Worm (Caenorhabditis elegans) whole organism, young adult: ENCODE data around the gene F13E9.16.

Source experiments
- B0019.2 ChIP-seq: fragments of 200-800 bp; sonication (Bioruptor generic); conservative IDR thresholded peaks from 2 replicates; pipeline ENCODE4 v1.3.6; 2022; ENCODE audit warnings: missing genetic modification reagents, missing genetic modification characterization, missing compliant biosample characterization
- B0035.1 ChIP-seq: sonication (generic microtip); optimal IDR thresholded peaks from 2 replicates; lab custom pipeline; 2016; ENCODE audit warnings: missing genetic modification characterization, mild to moderate bottlenecking, missing compliant biosample characterization, missing genotype, missing genetic modification reagents
- B0261.1 ChIP-seq: sonication (generic microtip); optimal IDR thresholded peaks from 2 replicates; lab custom pipeline; 2016; ENCODE audit warnings: mild to moderate bottlenecking, missing genetic modification characterization, moderate library complexity, missing compliant biosample characterization
- B0336.3 ChIP-seq: fragments of 200-800 bp; sonication (Bioruptor generic); IDR thresholded peaks from 2 replicates; pipeline ENCODE4 v1.3.6; 2022; ENCODE audit warnings: missing genetic modification characterization, missing compliant biosample characterization
- D2030.7 ChIP-seq: fragments of 200-800 bp; sonication (Bioruptor generic); IDR thresholded peaks from 2 replicates; pipeline ENCODE4 v1.3.6; 2022; ENCODE audit warnings: missing genetic modification reagents, missing genetic modification characterization, missing compliant biosample characterization
- F49E8.2 ChIP-seq: sonication (generic microtip); optimal IDR thresholded peaks from 3 replicates; lab custom pipeline; 2017; ENCODE audit warnings: missing genetic modification characterization, mild to moderate bottlenecking, missing compliant biosample characterization, antibody characterized with exemption, moderate library complexity; ENCODE audit not compliant: insufficient read depth
- F52B5.7 ChIP-seq: sonication (generic microtip); optimal IDR thresholded peaks from 2 replicates; lab custom pipeline; 2016; ENCODE audit warnings: mild to moderate bottlenecking, missing genetic modification characterization, missing compliant biosample characterization
- F57A8.1 ChIP-seq: fragments of 200-800 bp; sonication (Bioruptor generic); optimal IDR thresholded peaks from 2 replicates; lab custom pipeline; 2018; ENCODE audit warnings: mild to moderate bottlenecking, missing genetic modification characterization, moderate library complexity, missing compliant biosample characterization
- K11D2.4 ChIP-seq: fragments of 200-800 bp; sonication (Bioruptor generic); IDR thresholded peaks from 2 replicates; pipeline ENCODE4 v1.3.6; 2022; ENCODE audit warnings: missing genetic modification reagents, missing genetic modification characterization, missing compliant biosample characterization
- T07F8.4 ChIP-seq: sonication (generic microtip); optimal IDR thresholded peaks from 2 replicates; lab custom pipeline; 2016; ENCODE audit warnings: mild to moderate bottlenecking, missing genetic modification characterization, moderate library complexity, missing compliant biosample characterization
- T26A5.8 ChIP-seq: sonication (generic microtip); optimal IDR thresholded peaks from 2 replicates; lab custom pipeline; 2016; ENCODE audit warnings: missing genetic modification characterization, missing compliant biosample characterization
- Y56A3A.18 ChIP-seq: fragments of 200-800 bp; sonication (Bioruptor generic); IDR thresholded peaks from 2 replicates; pipeline ENCODE4 v1.3.6; 2022; ENCODE audit warnings: missing genetic modification reagents, missing genetic modification characterization, missing compliant biosample characterization
- Y67H2A.10 ChIP-seq: fragments of 200-800 bp; sonication (Bioruptor generic); conservative IDR thresholded peaks from 2 replicates; pipeline ENCODE4 v1.3.6; 2022; ENCODE audit warnings: missing genetic modification reagents, missing genetic modification characterization, missing compliant biosample characterization
- Y79H2A.3 ChIP-seq: fragments of 200-800 bp; sonication (Bioruptor generic); conservative IDR thresholded peaks from 2 replicates; pipeline ENCODE4 v1.3.6; 2022; ENCODE audit warnings: missing genetic modification reagents, missing genetic modification characterization, missing compliant biosample characterization
- Y95B8A.8 ChIP-seq: fragments of 200-800 bp; sonication (Bioruptor generic); IDR thresholded peaks from 2 replicates; pipeline ENCODE4 v1.3.6; 2022; ENCODE audit warnings: missing genetic modification reagents, missing genetic modification characterization, missing compliant biosample characterization
- ZK185.1 ChIP-seq: sonication (generic microtip); optimal IDR thresholded peaks from 2 replicates; lab custom pipeline; 2016; ENCODE audit warnings: mild to moderate bottlenecking, missing genetic modification characterization, missing compliant biosample characterization; ENCODE audit not compliant: poor library complexity, severe bottlenecking
- aptf-2 ChIP-seq: fragments of 200-800 bp; sonication (Bioruptor generic); conservative IDR thresholded peaks from 2 replicates; pipeline ENCODE4 v1.3.6; 2022; ENCODE audit warnings: missing genetic modification reagents, missing genetic modification characterization, missing compliant biosample characterization
- atf-7 ChIP-seq: sonication (generic microtip); optimal IDR thresholded peaks from 2 replicates; lab custom pipeline; 2017; ENCODE audit warnings: mild to moderate bottlenecking, missing genetic modification characterization, missing compliant biosample characterization
- athp-1 ChIP-seq: sonication (generic microtip); optimal IDR thresholded peaks from 2 replicates; lab custom pipeline; 2017; ENCODE audit warnings: mild to moderate bottlenecking, missing genetic modification characterization, missing compliant biosample characterization
- ccch-3 ChIP-seq: fragments of 200-800 bp; sonication (Bioruptor generic); optimal IDR thresholded peaks from 2 replicates; lab custom pipeline; 2018; ENCODE audit warnings: mild to moderate bottlenecking, missing genetic modification characterization, missing compliant biosample characterization
- ceh-100 ChIP-seq: fragments of 200-800 bp; sonication (Bioruptor generic); IDR thresholded peaks from 2 replicates; pipeline ENCODE4 v1.3.6; 2022; ENCODE audit warnings: missing genetic modification reagents, missing genetic modification characterization, missing compliant biosample characterization
- ceh-27 ChIP-seq: fragments of 200-800 bp; sonication (Bioruptor generic); optimal IDR thresholded peaks from 2 replicates; lab custom pipeline; 2018; ENCODE audit warnings: mild to moderate bottlenecking, missing genetic modification characterization, moderate library complexity, missing compliant biosample characterization
- ceh-40 ChIP-seq: fragments of 200-800 bp; sonication (Bioruptor generic); IDR thresholded peaks from 2 replicates; pipeline ENCODE4 v1.3.6; 2022; ENCODE audit warnings: missing genetic modification characterization, missing compliant biosample characterization
- ceh-91 ChIP-seq: fragments of 200-800 bp; sonication (Bioruptor generic); IDR thresholded peaks from 2 replicates; pipeline ENCODE4 v1.3.6; 2022; ENCODE audit warnings: missing genetic modification reagents, missing genetic modification characterization, missing compliant biosample characterization
- ekl-4 ChIP-seq: fragments of 200-800 bp; sonication (Bioruptor generic); IDR thresholded peaks from 2 replicates; pipeline ENCODE4 v1.3.6; 2022; ENCODE audit warnings: missing genetic modification reagents, missing genetic modification characterization, missing compliant biosample characterization
- hlh-26 ChIP-seq: fragments of 200-800 bp; sonication (Bioruptor generic); conservative IDR thresholded peaks from 2 replicates; pipeline ENCODE4 v1.3.6; 2022; ENCODE audit warnings: missing genetic modification reagents, missing genetic modification characterization, missing compliant biosample characterization
- lin-40 ChIP-seq: sonication (generic microtip); optimal IDR thresholded peaks from 2 replicates; lab custom pipeline; 2016; ENCODE audit warnings: missing genetic modification characterization, mild to moderate bottlenecking, missing compliant biosample characterization, missing genotype, missing genetic modification reagents
- lin-54 ChIP-seq: fragments of 200-800 bp; sonication (Bioruptor generic); optimal IDR thresholded peaks from 2 replicates; lab custom pipeline; 2018; ENCODE audit warnings: mild to moderate bottlenecking, missing genetic modification characterization, missing compliant biosample characterization
- lir-1 ChIP-seq: fragments of 200-800 bp; sonication (Bioruptor generic); conservative IDR thresholded peaks from 2 replicates; pipeline ENCODE4 v1.3.6; 2022; ENCODE audit warnings: missing genetic modification reagents, missing genetic modification characterization, missing compliant biosample characterization
- madf-3 ChIP-seq: fragments of 200-800 bp; sonication (Bioruptor generic); IDR thresholded peaks from 2 replicates; pipeline ENCODE4 v1.3.6; 2022; ENCODE audit warnings: missing genetic modification reagents, missing genetic modification characterization, missing compliant biosample characterization
- nfyb-1 ChIP-seq: fragments of 200-800 bp; sonication (Bioruptor generic); IDR thresholded peaks from 2 replicates; pipeline ENCODE4 v1.3.6; 2022; ENCODE audit warnings: missing genetic modification reagents, missing genetic modification characterization, missing compliant biosample characterization
- nhr-120 ChIP-seq: fragments of 200-800 bp; sonication (Bioruptor generic); IDR thresholded peaks from 2 replicates; pipeline ENCODE4 v1.3.6; 2022; ENCODE audit warnings: missing genetic modification characterization, missing compliant biosample characterization
- nhr-80 ChIP-seq: sonication (generic microtip); optimal IDR thresholded peaks from 2 replicates; lab custom pipeline; 2016; ENCODE audit warnings: missing genetic modification characterization, missing compliant biosample characterization
- nhr-90 ChIP-seq: sonication (generic microtip); optimal IDR thresholded peaks from 2 replicates; lab custom pipeline; 2016; ENCODE audit warnings: missing genotype, mild to moderate bottlenecking, missing genetic modification characterization, missing compliant biosample characterization
- rec-8 ChIP-seq, 2 experiments: sonication (generic microtip); optimal IDR thresholded peaks; 2 replicates each; lab custom pipeline; 2016; ENCODE audit warnings: mild to moderate bottlenecking in 2 of 2, missing genetic modification characterization in 2 of 2, missing genetic modification reagents in 2 of 2, missing genotype in 2 of 2, missing biosample characterization in 1 of 2, missing compliant biosample characterization in 1 of 2, moderate library complexity in 1 of 2
- repo-1 ChIP-seq: sonication (generic microtip); optimal IDR thresholded peaks from 2 replicates; lab custom pipeline; 2017; ENCODE audit warnings: mild to moderate bottlenecking, missing genetic modification characterization, missing compliant biosample characterization
- sea-2 ChIP-seq: fragments of 200-800 bp; sonication (Bioruptor generic); IDR thresholded peaks from 2 replicates; pipeline ENCODE4 v1.3.6; 2022; ENCODE audit warnings: missing genetic modification characterization, missing compliant biosample characterization
- snpc-4 ChIP-seq, 5 experiments: fragments of 150-350 bp in 1 of 5; sonication (generic microtip) in 4 of 5; optimal IDR thresholded peaks; 2 replicates each; lab custom pipeline; 2014 to 2018; ENCODE audit warnings: missing genetic modification characterization in 5 of 5, missing biosample characterization in 3 of 5, antibody characterized with exemption in 2 of 5, mild to moderate bottlenecking in 2 of 5, missing compliant biosample characterization in 2 of 5, missing genotype in 2 of 5, moderate library complexity in 2 of 5, missing genetic modification reagents in 1 of 5
- tbx-9 ChIP-seq: sonication (generic microtip); optimal IDR thresholded peaks from 2 replicates; lab custom pipeline; 2016; ENCODE audit warnings: borderline replicate concordance, missing genetic modification characterization, inconsistent platforms, missing compliant biosample characterization
- tlf-1 ChIP-seq: fragments of 200-800 bp; sonication (Bioruptor generic); optimal IDR thresholded peaks from 2 replicates; lab custom pipeline; 2018; ENCODE audit warnings: mild to moderate bottlenecking, missing genetic modification characterization, missing compliant biosample characterization
- unc-130 ChIP-seq: sonication (generic microtip); optimal IDR thresholded peaks from 2 replicates; lab custom pipeline; 2016; ENCODE audit warnings: missing genetic modification reagents, missing genetic modification characterization, missing compliant biosample characterization
- unc-62 ChIP-seq: fragments of 150-350 bp; optimal IDR thresholded peaks from 2 replicates; lab custom pipeline; 2014; ENCODE audit warnings: missing biosample characterization, missing genetic modification reagents, missing genetic modification characterization
- zim-3 ChIP-seq: sonication (generic microtip); optimal IDR thresholded peaks from 2 replicates; lab custom pipeline; 2017; ENCODE audit warnings: mild to moderate bottlenecking, missing genetic modification characterization, moderate library complexity, missing compliant biosample characterization
- ztf-22 ChIP-seq: fragments of 200-800 bp; sonication (Bioruptor generic); optimal IDR thresholded peaks from 2 replicates; lab custom pipeline; 2018; ENCODE audit warnings: mild to moderate bottlenecking, missing genetic modification characterization, moderate library complexity, missing compliant biosample characterization
- ztf-25 ChIP-seq: fragments of 200-800 bp; sonication (Bioruptor generic); IDR thresholded peaks from 2 replicates; pipeline ENCODE4 v1.3.6; 2022; ENCODE audit warnings: missing genetic modification reagents, missing genetic modification characterization, missing compliant biosample characterization
- ztf-28 ChIP-seq: fragments of 200-800 bp; sonication (Bioruptor generic); IDR thresholded peaks from 2 replicates; pipeline ENCODE4 v1.3.6; 2022; ENCODE audit warnings: missing genetic modification reagents, missing genetic modification characterization, missing compliant biosample characterization
- ztf-6 ChIP-seq: fragments of 200-800 bp; sonication (Bioruptor generic); IDR thresholded peaks from 2 replicates; pipeline ENCODE4 v1.3.6; 2022; ENCODE audit warnings: missing genetic modification reagents, missing genetic modification characterization, missing compliant biosample characterization

Gene F13E9.16

DNA sequence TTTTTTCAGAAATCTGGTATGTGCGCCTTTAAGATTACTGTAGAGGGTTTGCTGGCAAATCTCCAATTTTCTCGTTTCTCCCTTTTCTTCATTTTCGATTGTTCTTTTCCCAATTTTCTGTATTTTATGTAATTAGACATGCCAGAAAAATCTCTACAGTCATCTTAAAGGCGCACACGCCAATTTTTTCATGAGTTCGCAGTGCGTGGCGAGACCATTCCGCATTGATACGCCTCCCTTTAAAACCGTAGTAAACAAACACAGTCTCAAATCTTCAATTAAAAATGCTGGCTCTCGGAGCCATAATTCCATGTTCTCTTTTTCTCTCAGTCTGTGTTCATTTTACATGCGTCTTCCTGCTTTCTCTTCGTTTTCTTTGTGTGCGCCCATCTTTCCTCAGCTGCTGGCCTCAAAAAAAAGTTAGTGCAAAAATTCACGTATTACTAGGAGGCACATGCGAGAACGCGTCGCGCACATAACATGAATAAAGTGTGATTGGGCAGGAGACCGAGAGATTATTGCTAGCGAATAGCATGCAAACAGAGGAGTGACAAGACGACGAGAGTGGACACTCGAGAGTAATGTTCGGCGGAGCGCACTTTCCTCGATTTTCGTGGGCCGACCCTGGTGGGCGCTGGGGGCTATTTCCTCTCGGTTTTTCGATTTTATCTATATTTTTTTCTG is 31.8 kb upstream of the F13E9.16 start (continued):
- TF ChIP-seq ceh-40 (GFP tag; lab: Robert Waterston, UW): no peak
- peak; percentile 46 for TF ChIP-seq lin-54 (GFP tag; lab: Kevin White, UChicago)
- no peak for TF ChIP-seq F57A8.1 (GFP tag; lab: Kevin White, UChicago)
- peak; percentile 14; the same call in 1 of the 2 replicates for TF ChIP-seq D2030.7 (GFP tag; lab: Robert Waterston, UW)
- TF ChIP-seq nhr-90 (tag; lab: Kevin White, UChicago): peak; percentile 16
- peak; percentile 83 for TF ChIP-seq nhr-80 (tag; lab: Kevin White, UChicago)
- no peak for TF ChIP-seq nhr-120
- no peak for TF ChIP-seq Y95B8A.8 (GFP tag; lab: Robert Waterston, UW)
- no peak for TF ChIP-seq aptf-2 (GFP tag; lab: Robert Waterston, UW)
- TF ChIP-seq Y79H2A.3 (GFP tag; lab: Robert Waterston, UW): no peak
- TF ChIP-seq B0035.1 (tag; lab: Kevin White, UChicago): no peak
- TF ChIP-seq ceh-27 (GFP tag; lab: Kevin White, UChicago): peak; percentile 87
- no peak for TF ChIP-seq ztf-25 (GFP tag; lab: Robert Waterston, UW)
- TF ChIP-seq ekl-4 (GFP tag; lab: Robert Waterston, UW): peak; percentile 43
- TF ChIP-seq Y67H2A.10 (GFP tag; lab: Robert Waterston, UW): no peak
- 0 out of 2 replicates have a peak, but pooled peaks have one; percentile 33 for TF ChIP-seq K11D2.4
- no peak for TF ChIP-seq sea-2 (GFP tag; lab: Robert Waterston, UW)
- TF ChIP-seq T07F8.4: no peak
- TF ChIP-seq unc-62 (GFP tag; lab: Kevin White, UChicago): no peak
- TF ChIP-seq F52B5.7 (tag; lab: Kevin White, UChicago): no peak
- TF ChIP-seq zim-3 (tag; lab: Kevin White, UChicago): no peak
- TF ChIP-seq hlh-26: no peak
- TF ChIP-seq nfyb-1 (GFP tag; lab: Robert Waterston, UW): peak; percentile 62; the same call in 1 of the 2 replicates
- TF ChIP-seq ceh-91 (GFP tag; lab: Robert Waterston, UW): peak; percentile 68
- TF ChIP-seq unc-130 (GFP tag; lab: Kevin White, UChicago): no peak
- TF ChIP-seq lin-40 (tag; lab: Kevin White, UChicago): peak; percentile 75
- no peak for TF ChIP-seq madf-3 (GFP tag; lab: Robert Waterston, UW)
- TF ChIP-seq tlf-1 (GFP tag; lab: Kevin White, UChicago): no peak
- TF ChIP-seq B0019.2 (GFP tag; lab: Robert Waterston, UW): no peak
- no peak for TF ChIP-seq athp-1 (tag; lab: Kevin White, UChicago)
- TF ChIP-seq B0336.3 (GFP tag; lab: Robert Waterston, UW): peak; percentile 74
- no peak for TF ChIP-seq tbx-9 (tag; lab: Kevin White, UChicago)
- no peak for TF ChIP-seq atf-7 (tag; lab: Kevin White, UChicago)
- no peak for TF ChIP-seq Y56A3A.18
- no peak for TF ChIP-seq F49E8.2 (tag; lab: Kevin White, UChicago)
- TF ChIP-seq lir-1 (GFP tag; lab: Robert Waterston, UW): peak; percentile 74; the same call in 1 of the 2 replicates
- TF ChIP-seq T26A5.8 (tag; lab: Kevin White, UChicago): no peak
- no peak for TF ChIP-seq rec-8 (tag; optimal IDR thresholded peaks at IDR 0.05; lab: Kevin White, UChicago)
- TF ChIP-seq ztf-22 (GFP tag; lab: Kevin White, UChicago): no peak
- no peak for TF ChIP-seq ZK185.1 (tag; lab: Kevin White, UChicago)
- no peak for TF ChIP-seq B0261.1 (tag; lab: Kevin White, UChicago)
- TF ChIP-seq ceh-100 (GFP tag; lab: Robert Waterston, UW): no peak
- no peak for TF ChIP-seq snpc-4 (GFP tag; optimal IDR thresholded peaks at IDR 0.05; lab: Kevin White, UChicago)
- TF ChIP-seq snpc-4 (tag; optimal IDR thresholded peaks at IDR 0.05; lab: Kevin White, UChicago): peak in 3 of 4 experiments; percentile 29 to 65 (median 39)
- no peak for TF ChIP-seq ztf-6 (GFP tag; lab: Robert Waterston, UW)
- TF ChIP-seq repo-1 (tag; lab: Kevin White, UChicago): no peak
- TF ChIP-seq ccch-3: no peak
- TF ChIP-seq ztf-28: no peak
